Fruit fly (Drosophila melanogaster) whole organism, embryonic: ENCODE data around the gene sky.

ENCODE experiments used
- Antp ChIP-seq: fragments of 200-800 bp; sonication (Bioruptor generic); optimal IDR thresholded peaks from 3 replicates; lab custom pipeline; 2016; ENCODE audit warnings: missing biosample characterization, missing genetic modification characterization
- Atf-2 ChIP-seq: fragments of 200-800 bp; sonication (Bioruptor generic); optimal IDR thresholded peaks from 2 replicates; lab custom pipeline; 2016; ENCODE audit warnings: missing biosample characterization, missing genetic modification characterization
- Atf3 ChIP-seq: fragments of 200-800 bp; sonication (Bioruptor generic); optimal IDR thresholded peaks from 3 replicates; lab custom pipeline; 2016; ENCODE audit warnings: missing biosample characterization, missing genetic modification characterization
- Bgb ChIP-seq: fragments of 200-800 bp; sonication (Bioruptor generic); IDR thresholded peaks from 2 replicates; pipeline ENCODE4 v1.3.6; 2022; ENCODE audit warnings: missing biosample characterization, missing genetic modification characterization; ENCODE audit not compliant: partially characterized antibody
- CG10274 ChIP-seq: fragments of 200-800 bp; sonication (Bioruptor generic); optimal IDR thresholded peaks from 3 replicates; lab custom pipeline; 2017; ENCODE audit warnings: missing biosample characterization, mild to moderate bottlenecking, missing genetic modification characterization
- CG10565 ChIP-seq: fragments of 200-800 bp; sonication (Bioruptor generic); optimal IDR thresholded peaks from 3 replicates; lab custom pipeline; 2016; ENCODE audit warnings: missing biosample characterization, mild to moderate bottlenecking, missing genetic modification characterization
- CG11696 ChIP-seq: fragments of 200-800 bp; sonication (Bioruptor generic); IDR thresholded peaks from 2 replicates; pipeline ENCODE4 v1.3.6; 2022; ENCODE audit warnings: missing biosample characterization, missing genetic modification characterization
- CG12219 ChIP-seq: fragments of 200-800 bp; sonication (Bioruptor generic); optimal IDR thresholded peaks from 3 replicates; lab custom pipeline; 2018; ENCODE audit warnings: missing biosample characterization, mild to moderate bottlenecking, missing genetic modification characterization
- CG13287 ChIP-seq: fragments of 200-800 bp; sonication (Bioruptor generic); IDR thresholded peaks from 2 replicates; pipeline ENCODE4 v1.3.6; 2022; ENCODE audit warnings: missing biosample characterization, missing genetic modification characterization; ENCODE audit not compliant: partially characterized antibody
- CG1647 ChIP-seq: fragments of 200-800 bp; sonication (Bioruptor generic); optimal IDR thresholded peaks from 3 replicates; lab custom pipeline; 2016; ENCODE audit warnings: missing biosample characterization, missing genetic modification characterization
- CG17829 ChIP-seq: fragments of 200-800 bp; optimal IDR thresholded peaks from 2 replicates; lab custom pipeline; 2019; ENCODE audit warnings: missing biosample characterization, mild to moderate bottlenecking, missing genetic modification characterization, moderate library complexity
- CG1832 ChIP-seq: fragments of 200-800 bp; sonication (Bioruptor generic); optimal IDR thresholded peaks from 2 replicates; lab custom pipeline; 2017; ENCODE audit warnings: missing biosample characterization, mild to moderate bottlenecking, missing genetic modification characterization, inconsistent platforms
- CG2202 ChIP-seq: fragments of 200-800 bp; sonication (Bioruptor generic); optimal IDR thresholded peaks from 2 replicates; lab custom pipeline; 2018; ENCODE audit warnings: missing biosample characterization, mild to moderate bottlenecking, missing genetic modification characterization
- CG31365 ChIP-seq: fragments of 200-800 bp; sonication (Bioruptor generic); optimal IDR thresholded peaks from 2 replicates; lab custom pipeline; 2018; ENCODE audit warnings: missing biosample characterization, mild to moderate bottlenecking, missing genetic modification characterization
- CG33557 ChIP-seq: fragments of 200-800 bp; sonication (Bioruptor generic); optimal IDR thresholded peaks from 2 replicates; lab custom pipeline; 2019; ENCODE audit warnings: missing biosample characterization, mild to moderate bottlenecking, missing genetic modification characterization, moderate library complexity
- CG3726 ChIP-seq: fragments of 200-800 bp; sonication (Bioruptor generic); IDR thresholded peaks from 3 replicates; pipeline ENCODE4, ENCODE4 v1.3.6; 2022; ENCODE audit warnings: missing biosample characterization, missing genetic modification characterization
- CG6272 ChIP-seq: fragments of 200-800 bp; sonication (Bioruptor generic); IDR thresholded peaks from 2 replicates; pipeline ENCODE4 v1.3.6; 2022; ENCODE audit warnings: missing biosample characterization, missing genetic modification characterization
- CG6654 ChIP-seq: fragments of 200-800 bp; sonication (Bioruptor generic); optimal IDR thresholded peaks from 2 replicates; lab custom pipeline; 2017; ENCODE audit warnings: missing biosample characterization, mild to moderate bottlenecking, missing genetic modification characterization
- CG6765 ChIP-seq: fragments of 200-800 bp; sonication (Bioruptor generic); optimal IDR thresholded peaks from 3 replicates; lab custom pipeline; 2017; ENCODE audit warnings: missing biosample characterization, mild to moderate bottlenecking, missing genetic modification characterization
- CG7271 ChIP-seq: fragments of 200-800 bp; sonication (Bioruptor generic); optimal IDR thresholded peaks from 2 replicates; lab custom pipeline; 2018; ENCODE audit warnings: missing biosample characterization, mild to moderate bottlenecking, missing genetic modification characterization, moderate library complexity
- CG7987 ChIP-seq: fragments of 200-800 bp; sonication (Bioruptor generic); optimal IDR thresholded peaks from 2 replicates; lab custom pipeline; 2018; ENCODE audit warnings: missing biosample characterization, mild to moderate bottlenecking, missing genetic modification characterization, moderate library complexity
- CG9437 ChIP-seq: fragments of 200-800 bp; sonication (Bioruptor generic); optimal IDR thresholded peaks from 2 replicates; lab custom pipeline; 2018; ENCODE audit warnings: missing biosample characterization, mild to moderate bottlenecking, missing genetic modification characterization
- CG9932 ChIP-seq: fragments of 200-800 bp; sonication (Bioruptor generic); IDR thresholded peaks from 2 replicates; pipeline ENCODE4 v1.3.6; 2022; ENCODE audit warnings: missing biosample characterization, missing genetic modification characterization
- CTCF ChIP-seq: fragments of 200-800 bp; sonication (Bioruptor generic); optimal IDR thresholded peaks from 2 replicates; lab custom pipeline; 2017; ENCODE audit warnings: missing biosample characterization, mild to moderate bottlenecking, missing genetic modification characterization, moderate library complexity
- E2f2 ChIP-seq: fragments of 200-800 bp; sonication (Bioruptor generic); IDR thresholded peaks from 2 replicates; pipeline ENCODE4 v1.3.6; 2022; ENCODE audit warnings: missing biosample characterization, missing genetic modification characterization
- HLH4C ChIP-seq: fragments of 200-800 bp; sonication (Bioruptor generic); IDR thresholded peaks from 3 replicates; pipeline ENCODE4 v1.3.6; 2022; ENCODE audit warnings: missing biosample characterization, missing genetic modification characterization; ENCODE audit not compliant: partially characterized antibody
- Hand ChIP-seq: fragments of 200-800 bp; sonication (Bioruptor generic); optimal IDR thresholded peaks from 2 replicates; lab custom pipeline; 2017; ENCODE audit warnings: mild to moderate bottlenecking, missing biosample characterization, missing genetic modification reagents, missing genetic modification characterization
- Hmr ChIP-seq: fragments of 200-800 bp; sonication (Bioruptor generic); optimal IDR thresholded peaks from 3 replicates; lab custom pipeline; 2017; ENCODE audit warnings: mild to moderate bottlenecking, missing biosample characterization, missing genetic modification reagents, missing genetic modification characterization
- Kr ChIP-seq: fragments of 200-800 bp; sonication (Bioruptor generic); optimal IDR thresholded peaks from 2 replicates; lab custom pipeline; 2017; ENCODE audit warnings: missing biosample characterization, mild to moderate bottlenecking, missing genetic modification characterization
- MTF-1 ChIP-seq: fragments of 200-800 bp; sonication (Bioruptor generic); optimal IDR thresholded peaks from 2 replicates; lab custom pipeline; 2018; ENCODE audit warnings: missing biosample characterization, mild to moderate bottlenecking, missing genetic modification characterization, borderline replicate concordance
- Nf-YC ChIP-seq: fragments of 200-800 bp; optimal IDR thresholded peaks from 3 replicates; lab custom pipeline; 2019; ENCODE audit warnings: missing biosample characterization, mild to moderate bottlenecking, missing genetic modification characterization, moderate library complexity
- Oaz ChIP-seq: fragments of 200-800 bp; sonication (Bioruptor generic); IDR thresholded peaks from 2 replicates; pipeline ENCODE4 v1.3.6; 2022; ENCODE audit warnings: missing biosample characterization, missing genetic modification characterization
- Rfx ChIP-seq: fragments of 200-800 bp; sonication (Bioruptor generic); IDR thresholded peaks from 2 replicates; pipeline ENCODE4 v1.3.6; 2022; ENCODE audit warnings: missing biosample characterization, missing genetic modification characterization
- Rx ChIP-seq: fragments of 200-800 bp; sonication (Bioruptor generic); IDR thresholded peaks from 2 replicates; pipeline ENCODE4 v1.3.6; 2022; ENCODE audit warnings: missing biosample characterization, missing genetic modification characterization
- Sox102F ChIP-seq: fragments of 200-800 bp; sonication (Bioruptor generic); optimal IDR thresholded peaks from 2 replicates; lab custom pipeline; 2018; ENCODE audit warnings: missing biosample characterization, mild to moderate bottlenecking, missing genetic modification characterization, moderate library complexity
- bowl ChIP-seq: fragments of 200-800 bp; sonication (Bioruptor generic); IDR thresholded peaks from 2 replicates; pipeline ENCODE4 v1.3.6; 2022; ENCODE audit warnings: missing biosample characterization, missing genetic modification characterization
- gsb-n ChIP-seq: fragments of 200-800 bp; sonication (Bioruptor generic); optimal IDR thresholded peaks from 3 replicates; lab custom pipeline; 2018; ENCODE audit warnings: missing biosample characterization, mild to moderate bottlenecking, missing genetic modification characterization
- ham ChIP-seq: fragments of 200-800 bp; sonication (Bioruptor generic); IDR thresholded peaks from 2 replicates; pipeline ENCODE4 v1.3.6; 2022; ENCODE audit warnings: missing biosample characterization, missing genetic modification characterization
- hb ChIP-seq: fragments of 200-800 bp; sonication (Bioruptor generic); IDR thresholded peaks from 3 replicates; pipeline ENCODE4 v1.3.6; 2022; ENCODE audit warnings: missing biosample characterization, missing genetic modification characterization; ENCODE audit not compliant: partially characterized antibody
- hbn ChIP-seq: fragments of 200-800 bp; sonication (Bioruptor generic); IDR thresholded peaks from 2 replicates; pipeline ENCODE4 v1.3.6; 2022; ENCODE audit warnings: missing biosample characterization, missing genetic modification characterization; ENCODE audit not compliant: partially characterized antibody
- insv ChIP-seq, 2 experiments: fragments of 200-800 bp; sonication (Bioruptor generic); optimal IDR thresholded peaks; 3 replicates each; lab custom pipeline; 2016 to 2018; ENCODE audit warnings: missing biosample characterization in 2 of 2, missing genetic modification characterization in 2 of 2
- jing ChIP-seq: fragments of 200-800 bp; sonication (Bioruptor generic); optimal IDR thresholded peaks from 2 replicates; lab custom pipeline; 2018; ENCODE audit warnings: missing biosample characterization, mild to moderate bottlenecking, missing genetic modification characterization
- knrl ChIP-seq: fragments of 200-800 bp; sonication (Bioruptor generic); IDR thresholded peaks from 3 replicates; pipeline ENCODE4 v1.3.6; 2022; ENCODE audit warnings: missing biosample characterization, missing genetic modification characterization; ENCODE audit not compliant: partially characterized antibody
- luna ChIP-seq: fragments of 200-800 bp; sonication (Bioruptor generic); optimal IDR thresholded peaks from 2 replicates; lab custom pipeline; 2016; ENCODE audit warnings: missing biosample characterization, missing genetic modification characterization
- onecut ChIP-seq: fragments of 200-800 bp; sonication (Bioruptor generic); IDR thresholded peaks from 2 replicates; pipeline ENCODE4 v1.3.6; 2022; ENCODE audit warnings: missing biosample characterization, missing genetic modification characterization
- prd ChIP-seq, 3 experiments: fragments of >200 bp in 2 of 3; fragments of 200-800 bp in 1 of 3; sonication (Bioruptor generic) in 1 of 3; optimal IDR thresholded peaks in 2 of 3; IDR thresholded peaks in 1 of 3; 2 replicates in 2 of 3; 3 replicates in 1 of 3; pipeline versions ENCODE4 v1.3.6 to Lab custom; 2017 to 2022; ENCODE audit warnings: missing biosample characterization in 1 of 3, missing genetic modification characterization in 1 of 3
- pzg ChIP-seq: fragments of 200-800 bp; sonication (Bioruptor generic); optimal IDR thresholded peaks from 3 replicates; lab custom pipeline; 2018; ENCODE audit warnings: missing biosample characterization, mild to moderate bottlenecking, missing genetic modification characterization, moderate library complexity
- tll ChIP-seq, 2 experiments: fragments of 200-800 bp in 1 of 2; fragments of >200 bp in 1 of 2; sonication (Bioruptor generic) in 1 of 2; optimal IDR thresholded peaks; 2 replicates each; lab custom pipeline; 2017 to 2019; ENCODE audit warnings: missing biosample characterization in 2 of 2, missing genetic modification characterization in 2 of 2, mild to moderate bottlenecking in 1 of 2, moderate library complexity in 1 of 2
- zfh1 ChIP-seq: fragments of 200-800 bp; sonication (Bioruptor generic); IDR thresholded peaks from 3 replicates; pipeline ENCODE4 v1.3.6; 2022; ENCODE audit warnings: missing biosample characterization, missing genetic modification characterization

The sky gene

dm6 chr2L:20881353-20882079 lies 37.2 kb downstream of the sky start (continued):
- no peak for TF ChIP-seq knrl
- TF ChIP-seq Bgb (GFP tag; lab: Robert Waterston, UW): no peak
- TF ChIP-seq Hmr (GFP tag; lab: Kevin White, UChicago): peak; percentile 73
- TF ChIP-seq pzg (GFP tag; lab: Kevin White, UChicago): no peak
- peak; percentile 52; the same call in 1 of the 3 replicates for TF ChIP-seq zfh1 (GFP tag; lab: Robert Waterston, UW)
- TF ChIP-seq gsb-n (tag; lab: Kevin White, UChicago): no peak
- TF ChIP-seq CG9932 (GFP tag; lab: Robert Waterston, UW): peak; percentile 84
- no peak for TF ChIP-seq CG31365 (tag; lab: Kevin White, UChicago)
- no peak for TF ChIP-seq hbn (GFP tag; lab: Robert Waterston, UW)
- no peak for TF ChIP-seq insv (GFP tag; optimal IDR thresholded peaks at IDR 0.05; lab: Kevin White, UChicago)
- no peak for TF ChIP-seq CG6654 (GFP tag; lab: Kevin White, UChicago)
- no peak for TF ChIP-seq bowl (GFP tag; lab: Robert Waterston, UW)
- TF ChIP-seq Sox102F (GFP tag; lab: Kevin White, UChicago): peak; percentile 56
- no peak for TF ChIP-seq Kr (GFP tag; lab: Kevin White, UChicago)
- TF ChIP-seq CG11696 (GFP tag; lab: Robert Waterston, UW): peak; percentile 53; the same call in 1 of the 2 replicates
- no peak for TF ChIP-seq onecut (GFP tag; lab: Robert Waterston, UW)
- no peak for TF ChIP-seq CG10565 (GFP tag; lab: Kevin White, UChicago)
- TF ChIP-seq HLH4C (GFP tag; lab: Robert Waterston, UW): no peak
- no peak for TF ChIP-seq CG6765 (GFP tag; lab: Kevin White, UChicago)
- TF ChIP-seq CG6272 (GFP tag; lab: Robert Waterston, UW): no peak
- TF ChIP-seq CG3726 (GFP tag; lab: Robert Waterston, UW): no peak
- no peak for TF ChIP-seq CG1832 (GFP tag; lab: Kevin White, UChicago)
- TF ChIP-seq CG7987 (GFP tag; lab: Kevin White, UChicago): no peak
- TF ChIP-seq CG10274 (GFP tag; lab: Kevin White, UChicago): no peak
- 0 out of 2 replicates have a peak, but pooled peaks have one; percentile 29 for TF ChIP-seq E2f2 (GFP tag; lab: Robert Waterston, UW)
- TF ChIP-seq Rx: no peak
- no peak for TF ChIP-seq MTF-1 (GFP tag; lab: Kevin White, UChicago)
- TF ChIP-seq jing (GFP tag; lab: Kevin White, UChicago): no peak
- TF ChIP-seq CG33557: no peak
- TF ChIP-seq CG7271: no peak
- no peak for TF ChIP-seq hb
- no peak for TF ChIP-seq prd (optimal IDR thresholded peaks at IDR 0.05; lab: Kevin White, UChicago)
- peak; percentile 74 for TF ChIP-seq prd (GFP tag; IDR thresholded peaks at IDR 0.05; lab: Robert Waterston, UW)
- no peak for TF ChIP-seq CG9437 (GFP tag; lab: Kevin White, UChicago)
- no peak for TF ChIP-seq Oaz
- TF ChIP-seq CG2202 (tag; lab: Kevin White, UChicago): no peak
- peak; percentile 67 for TF ChIP-seq Antp (GFP tag; lab: Kevin White, UChicago)
- TF ChIP-seq CG12219 (GFP tag; lab: Kevin White, UChicago): no peak
- peak; percentile 85 for TF ChIP-seq Rfx (GFP tag; lab: Robert Waterston, UW)
- peak; percentile 32 for TF ChIP-seq luna (GFP tag; lab: Kevin White, UChicago)
- peak; percentile 14 for TF ChIP-seq Hand (GFP tag; lab: Kevin White, UChicago)
- peak; percentile 32 for TF ChIP-seq CG1647 (GFP tag; lab: Kevin White, UChicago)
- no peak for TF ChIP-seq CG17829
- TF ChIP-seq Atf3 (GFP tag; lab: Kevin White, UChicago): no peak
- TF ChIP-seq tll (GFP tag; optimal IDR thresholded peaks at IDR 0.05; lab: Kevin White, UChicago): no peak
- TF ChIP-seq Atf-2 (GFP tag; lab: Kevin White, UChicago): peak; percentile 14
- 0 out of 2 replicates have a peak, but pooled peaks have one; percentile 19 for TF ChIP-seq ham (GFP tag; lab: Robert Waterston, UW)
- no peak for TF ChIP-seq CTCF (GFP tag; lab: Kevin White, UChicago)
- TF ChIP-seq CG13287 (GFP tag; lab: Robert Waterston, UW): no peak
- TF ChIP-seq Nf-YC (tag; lab: Kevin White, UChicago): no peak
